Worm (Caenorhabditis elegans) whole organism, mixed stage, embryonic: Measurements from ENCODE around the gene nspe-4.

Experiments
- blmp-1 ChIP-seq: fragments of 150-350 bp; optimal IDR thresholded peaks from 2 replicates; lab custom pipeline; 2014; ENCODE audit warnings: missing biosample characterization, missing genetic modification characterization
- ceh-83 ChIP-seq: fragments of 200-800 bp; sonication (Bioruptor generic); optimal IDR thresholded peaks from 2 replicates; lab custom pipeline; 2018; ENCODE audit warnings: mild to moderate bottlenecking, missing genetic modification characterization, missing compliant biosample characterization
- ces-1 ChIP-seq: fragments of 150-350 bp; optimal IDR thresholded peaks from 2 replicates; lab custom pipeline; 2014; ENCODE audit warnings: missing biosample characterization, missing genetic modification reagents, missing genetic modification characterization
- elt-3 ChIP-seq: fragments of 150-350 bp; optimal IDR thresholded peaks from 2 replicates; lab custom pipeline; 2014; ENCODE audit warnings: missing biosample characterization, missing genetic modification characterization
- hlh-1 ChIP-seq: fragments of 150-350 bp; optimal IDR thresholded peaks from 2 replicates; lab custom pipeline; 2014; ENCODE audit warnings: missing biosample characterization, missing genetic modification reagents, missing genetic modification characterization
- lin-13 ChIP-seq: fragments of 150-350 bp; optimal IDR thresholded peaks from 2 replicates; lab custom pipeline; 2014; ENCODE audit warnings: missing biosample characterization, missing genetic modification characterization
- lsy-2 ChIP-seq: fragments of 150-350 bp; optimal IDR thresholded peaks from 2 replicates; lab custom pipeline; 2014; ENCODE audit warnings: missing biosample characterization, missing genetic modification characterization
- nhr-28 ChIP-seq: fragments of 150-350 bp; optimal IDR thresholded peaks from 2 replicates; lab custom pipeline; 2014; ENCODE audit warnings: missing biosample characterization, missing genetic modification characterization
- snpc-4 ChIP-seq: fragments of 150-350 bp; optimal IDR thresholded peaks from 2 replicates; lab custom pipeline; 2014; ENCODE audit warnings: missing biosample characterization, missing genetic modification characterization
- unc-39 ChIP-seq: fragments of 150-350 bp; optimal IDR thresholded peaks from 2 replicates; lab custom pipeline; 2014; ENCODE audit warnings: missing biosample characterization, missing genetic modification characterization

- TF ChIP-seq elt-3 (tag; lab: Kevin White, UChicago) (no peak), hlh-1 (peak; percentile 66), nhr-28 (no peak), lin-13 (tag; lab: Kevin White, UChicago) (no peak), ceh-83 (GFP tag; lab: Kevin White, UChicago) (no peak), lsy-2 (no peak), blmp-1 (tag; lab: Kevin White, UChicago) (no peak), unc-39 (tag; lab: Kevin White, UChicago) (no peak), ces-1 (peak; percentile 36), snpc-4 (tag; lab: Kevin White, UChicago) (no peak)
Measured at ce11 chrII:12659676-12660371, 47.5 kb downstream of the nspe-4 start.
